Fruit fly (Drosophila melanogaster): ENCODE results near the gene CG9541.
A peak's percentile ranks its signal among the peaks of the same experiment; 100 is the strongest.

CG9541 gene

DNA sequence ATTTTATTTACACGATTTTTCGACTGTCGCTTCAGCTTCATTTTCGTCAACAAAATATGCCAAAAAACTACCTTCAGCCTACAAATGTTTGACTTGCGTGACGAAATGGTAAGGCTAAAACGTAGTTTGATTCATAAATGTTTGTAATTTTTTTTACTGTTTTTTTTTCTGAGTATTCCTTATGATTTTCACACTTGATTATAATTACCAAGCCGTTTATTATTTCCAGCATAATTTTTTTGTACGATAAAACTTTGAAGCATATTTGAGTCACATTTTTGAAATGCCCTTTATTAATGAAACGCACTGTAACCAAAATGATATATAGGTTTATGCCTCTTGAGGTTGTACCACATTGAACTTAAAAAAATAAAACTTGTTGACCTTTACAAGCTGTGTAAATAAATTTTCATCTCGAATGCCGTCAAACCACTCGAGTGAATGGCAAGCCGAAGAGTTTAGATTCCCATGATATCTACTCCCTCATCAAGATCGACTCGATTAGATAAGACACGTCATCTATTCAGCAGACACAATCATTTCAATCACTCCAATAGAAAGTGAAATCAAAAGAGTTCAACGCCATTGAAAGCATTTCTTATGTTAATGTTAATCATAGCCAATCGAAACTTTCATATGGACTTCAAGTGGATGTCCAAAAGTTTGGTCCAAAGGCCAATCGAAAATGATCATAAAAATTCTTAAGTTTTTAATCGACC lies 7.5 kb upstream of the CG9541 start (continued):
- no peak for TF ChIP-seq CG9797 (GFP tag; optimal IDR thresholded peaks at IDR 0.05)
- no peak for TF ChIP-seq Oaz (GFP tag; IDR thresholded peaks at IDR 0.05)
- no peak for TF ChIP-seq MBD-R2 (GFP tag; IDR thresholded peaks at IDR 0.05)
- TF ChIP-seq CG14860 (GFP tag; IDR thresholded peaks at IDR 0.05; ENCODE audit: partially characterized antibody) = no peak
- TF ChIP-seq NC2β (GFP tag; optimal IDR thresholded peaks at IDR 0.05) = no peak
- no peak for TF ChIP-seq CG12236 (GFP tag; optimal IDR thresholded peaks at IDR 0.05)
- no peak for TF ChIP-seq z (GFP tag; IDR thresholded peaks at IDR 0.05)
- TF ChIP-seq Awh (GFP tag; IDR thresholded peaks at IDR 0.05) = no peak
- peak; percentile 30 for TF ChIP-seq CG6854 (GFP tag; optimal IDR thresholded peaks at IDR 0.05)
- no peak for TF ChIP-seq CG3065 (GFP tag; optimal IDR thresholded peaks at IDR 0.05)
- no peak for TF ChIP-seq sna (GFP tag; IDR thresholded peaks at IDR 0.05; ENCODE audit: partially characterized antibody)
- no peak for TF ChIP-seq ara (GFP tag; IDR thresholded peaks at IDR 0.05)
- peak; percentile 27 for TF ChIP-seq pb (GFP tag; optimal IDR thresholded peaks at IDR 0.05)
- no peak for TF ChIP-seq insv (GFP tag; optimal IDR thresholded peaks at IDR 0.05)
- TF ChIP-seq ERR (GFP tag; optimal IDR thresholded peaks at IDR 0.05) = no peak
- TF ChIP-seq pum (GFP tag; optimal IDR thresholded peaks at IDR 0.05) = no peak
- no peak for TF ChIP-seq corto (GFP tag; optimal IDR thresholded peaks at IDR 0.05)
- TF ChIP-seq crp (GFP tag; optimal IDR thresholded peaks at IDR 0.05) = no peak
- TF ChIP-seq CG18764 (GFP tag; optimal IDR thresholded peaks at IDR 0.05) = no peak
- TF ChIP-seq kay (GFP tag; optimal IDR thresholded peaks at IDR 0.05) = peak; percentile 19
- TF ChIP-seq twi (tag; optimal IDR thresholded peaks at IDR 0.05) = no peak
- TF ChIP-seq cad (GFP tag; optimal IDR thresholded peaks at IDR 0.05) = no peak
- no peak for TF ChIP-seq CG11398 (GFP tag; optimal IDR thresholded peaks at IDR 0.05)
- TF ChIP-seq CG12155 (GFP tag; optimal IDR thresholded peaks at IDR 0.05) = peak; percentile 29
- TF ChIP-seq NC2α (GFP tag; optimal IDR thresholded peaks at IDR 0.05) = no peak
- no peak for TF ChIP-seq psq (GFP tag; optimal IDR thresholded peaks at IDR 0.05)
- no peak for TF ChIP-seq CG4360 (GFP tag; IDR thresholded peaks at IDR 0.05)
- TF ChIP-seq chif (GFP tag; optimal IDR thresholded peaks at IDR 0.05) = peak in 1 of 2 experiments; percentile 43
- no peak for TF ChIP-seq Myb (GFP tag; optimal IDR thresholded peaks at IDR 0.05)
- peak; percentile 42; the same call in 1 of the 3 replicates for TF ChIP-seq CG7357 (GFP tag; IDR thresholded peaks at IDR 0.05)
- TF ChIP-seq Antp (GFP tag; optimal IDR thresholded peaks at IDR 0.05) = peak; percentile 22
- no peak for TF ChIP-seq CG16813 (GFP tag; IDR thresholded peaks at IDR 0.05; ENCODE audit: partially characterized antibody)
- peak; percentile 75 for TF ChIP-seq gem (tag; optimal IDR thresholded peaks at IDR 0.05)
- peak; percentile 15; the same call in 1 of the 2 replicates for TF ChIP-seq H2.0 (GFP tag; IDR thresholded peaks at IDR 0.05)
- peak; percentile 3 for TF ChIP-seq CG3838 (GFP tag; optimal IDR thresholded peaks at IDR 0.05)
- TF ChIP-seq h (optimal IDR thresholded peaks at IDR 0.05) = no peak
- TF ChIP-seq Elba2 (GFP tag; optimal IDR thresholded peaks at IDR 0.05) = no peak
- no peak for TF ChIP-seq CG8359 (GFP tag; optimal IDR thresholded peaks at IDR 0.05; ENCODE audit: borderline replicate concordance)
- TF ChIP-seq CG1529 (GFP tag; optimal IDR thresholded peaks at IDR 0.05) = no peak
- TF ChIP-seq luna (GFP tag; optimal IDR thresholded peaks at IDR 0.05) = no peak
- TF ChIP-seq CG1647 (GFP tag; optimal IDR thresholded peaks at IDR 0.05) = no peak
- peak in 1 of 2 experiments; percentile 57 for TF ChIP-seq eve (GFP tag; optimal IDR thresholded peaks at IDR 0.05)
- no peak for TF ChIP-seq trem (tag; optimal IDR thresholded peaks at IDR 0.05)
- no peak for TF ChIP-seq CG1792 (GFP tag; optimal IDR thresholded peaks at IDR 0.05)
- peak; percentile 9 for TF ChIP-seq CG2712 (tag; optimal IDR thresholded peaks at IDR 0.05)
- no peak for TF ChIP-seq CG6765 (GFP tag; optimal IDR thresholded peaks at IDR 0.05)
- peak; percentile 62 for TF ChIP-seq gro (GFP tag; optimal IDR thresholded peaks at IDR 0.05)
- peak; percentile 49 for TF ChIP-seq sqz (GFP tag; optimal IDR thresholded peaks at IDR 0.05)
- peak; percentile 8 for TF ChIP-seq HmgZ (tag; optimal IDR thresholded peaks at IDR 0.05)
- TF ChIP-seq CG9727 (GFP tag; optimal IDR thresholded peaks at IDR 0.05) = no peak
- no peak for TF ChIP-seq repo (GFP tag; optimal IDR thresholded peaks at IDR 0.05)
- TF ChIP-seq Lim3 (GFP tag; IDR thresholded peaks at IDR 0.05) = no peak

Measured in whole organism, embryonic.